Worm (Caenorhabditis elegans): ENCODE data around the gene glb-13.

glb-13 gene

ce11 chrX:12365388-12365787 lies 12.8 kb downstream of the glb-13 start, which contains the start of gene F19H6.4:
Gene F19H6.4 (plus strand): TSS chrX:12365688.
- TF ChIP-seq unc-39 (tag; optimal IDR thresholded peaks at IDR 0.05) (no peak), daf-12 (tag; optimal IDR thresholded peaks at IDR 0.05) (no peak), hmg-11 (tag; optimal IDR thresholded peaks at IDR 0.05) (no peak), elt-2 (tag; optimal IDR thresholded peaks at IDR 0.05) (no peak), lin-15B (tag; optimal IDR thresholded peaks at IDR 0.05) (no peak), nfya-1 (tag; optimal IDR thresholded peaks at IDR 0.05; ENCODE audit: insufficient read depth) (no peak), nhr-67 (tag; optimal IDR thresholded peaks at IDR 0.05) (no peak), snpc-4 (tag; optimal IDR thresholded peaks at IDR 0.05) (no peak), nhr-25 (tag; optimal IDR thresholded peaks at IDR 0.05) (no peak), ceh-82 (tag; optimal IDR thresholded peaks at IDR 0.05) (no peak), nhr-11 (tag; optimal IDR thresholded peaks at IDR 0.05) (no peak), mml-1 (tag; optimal IDR thresholded peaks at IDR 0.05) (no peak), ZK546.5 (tag; optimal IDR thresholded peaks at IDR 0.05) (no peak), ztf-11 (tag; optimal IDR thresholded peaks at IDR 0.05) (no peak), R02D3.7 (tag; optimal IDR thresholded peaks at IDR 0.05) (no peak), ztf-4 (tag; optimal IDR thresholded peaks at IDR 0.05) (no peak), nhr-28 (tag; optimal IDR thresholded peaks at IDR 0.05) (no peak)

ce11 chrX:12364804-12365203 lies 13.4 kb downstream of the glb-13 start, which contains the start of gene F19H6.5:
Gene F19H6.5 (minus strand): TSS chrX:12364904.
- TF ChIP-seq elt-3 (tag; optimal IDR thresholded peaks at IDR 0.05) = no peak
- no peak for TF ChIP-seq nhr-67 (tag; optimal IDR thresholded peaks at IDR 0.05)
- no peak for TF ChIP-seq R02D3.7 (tag; optimal IDR thresholded peaks at IDR 0.05)
- no peak for TF ChIP-seq pqm-1 (tag; optimal IDR thresholded peaks at IDR 0.05)
- no peak for TF ChIP-seq skn-1 (tag; optimal IDR thresholded peaks at IDR 0.05)

ce11 chrX:12362951-12363486 lies 15.2 kb downstream of the glb-13 start:
- TF ChIP-seq egl-27 (tag; optimal IDR thresholded peaks at IDR 0.05) = peak; percentile 87
- peak; percentile 66 for TF ChIP-seq ceh-16 (tag; optimal IDR thresholded peaks at IDR 0.05)
- peak; percentile 98 for TF ChIP-seq egl-5 (tag; optimal IDR thresholded peaks at IDR 0.05)
- peak; percentile 88 for TF ChIP-seq zag-1 (tag; optimal IDR thresholded peaks at IDR 0.05)
- TF ChIP-seq ceh-9 (tag; optimal IDR thresholded peaks at IDR 0.05) = no peak
- TF ChIP-seq nhr-77 (tag; optimal IDR thresholded peaks at IDR 0.05) = peak; percentile 98
- peak; percentile 93 for TF ChIP-seq daf-12 (tag; optimal IDR thresholded peaks at IDR 0.05)
- TF ChIP-seq hmg-11 (tag; optimal IDR thresholded peaks at IDR 0.05) = peak; percentile 77
- TF ChIP-seq jun-1 (tag; optimal IDR thresholded peaks at IDR 0.05) = peak; percentile 100
- peak; percentile 98 for TF ChIP-seq aly-2 (tag; optimal IDR thresholded peaks at IDR 0.05)
- TF ChIP-seq nhr-43 (tag; optimal IDR thresholded peaks at IDR 0.05; ENCODE audit: poor library complexity, severe bottlenecking) = peak; percentile 99
- TF ChIP-seq nhr-237 (tag; optimal IDR thresholded peaks at IDR 0.05) = peak; percentile 43
- TF ChIP-seq nhr-23 (tag; optimal IDR thresholded peaks at IDR 0.05) = peak; percentile 99
- peak; percentile 12 for TF ChIP-seq lin-15B (tag; optimal IDR thresholded peaks at IDR 0.05)
- peak; percentile 93 for TF ChIP-seq ztf-4 (tag; optimal IDR thresholded peaks at IDR 0.05)
- peak; percentile 95 for TF ChIP-seq lsy-12 (tag; optimal IDR thresholded peaks at IDR 0.05)
- peak; percentile 11 for TF ChIP-seq sea-2 (GFP tag; optimal IDR thresholded peaks at IDR 0.05)
- peak; percentile 99 for TF ChIP-seq fkh-10 (GFP tag; optimal IDR thresholded peaks at IDR 0.05)
- TF ChIP-seq nhr-12 (tag; optimal IDR thresholded peaks at IDR 0.05) = peak; percentile 25
- TF ChIP-seq pha-4 (tag; optimal IDR thresholded peaks at IDR 0.05) = peak; percentile 99
- TF ChIP-seq ceh-82 (tag; optimal IDR thresholded peaks at IDR 0.05) = peak; percentile 96
- peak; percentile 87 for TF ChIP-seq nhr-25 (tag; optimal IDR thresholded peaks at IDR 0.05)
- no peak for TF ChIP-seq unc-39 (tag; optimal IDR thresholded peaks at IDR 0.05)
- TF ChIP-seq pqm-1 (tag; optimal IDR thresholded peaks at IDR 0.05) = peak; percentile 93
- peak; percentile 75 for TF ChIP-seq elt-1 (tag; optimal IDR thresholded peaks at IDR 0.05)
- peak; percentile 84 for TF ChIP-seq elt-2 (tag; optimal IDR thresholded peaks at IDR 0.05)
- peak in 1 of 2 experiments; percentile 80 for TF ChIP-seq eor-1 (tag; optimal IDR thresholded peaks at IDR 0.05)
- TF ChIP-seq nhr-28 (tag; optimal IDR thresholded peaks at IDR 0.05) = peak; percentile 96
- TF ChIP-seq mdl-1 (tag; optimal IDR thresholded peaks at IDR 0.05) = peak; percentile 86
- no peak for TF ChIP-seq ama-1 (optimal IDR thresholded peaks at IDR 0.05)
- TF ChIP-seq elt-3 (tag; optimal IDR thresholded peaks at IDR 0.05) = peak; percentile 72 to 98 (median 87)
- peak; percentile 89 for TF ChIP-seq unc-62 (GFP tag; optimal IDR thresholded peaks at IDR 0.05)
- TF ChIP-seq mml-1 (tag; optimal IDR thresholded peaks at IDR 0.05) = no peak
- peak; percentile 98 for TF ChIP-seq tbx-2 (tag; optimal IDR thresholded peaks at IDR 0.05)
- TF ChIP-seq skn-1 (tag; optimal IDR thresholded peaks at IDR 0.05) = peak; percentile 99
- TF ChIP-seq nfya-1 (tag; optimal IDR thresholded peaks at IDR 0.05; ENCODE audit: insufficient read depth) = peak; percentile 91
- TF ChIP-seq nhr-67 (tag; optimal IDR thresholded peaks at IDR 0.05) = peak; percentile 58
- peak; percentile 53 for TF ChIP-seq ztf-11 (tag; optimal IDR thresholded peaks at IDR 0.05)
- TF ChIP-seq ZK546.5 (tag; optimal IDR thresholded peaks at IDR 0.05) = peak; percentile 72
- TF ChIP-seq fos-1 (tag; optimal IDR thresholded peaks at IDR 0.05) = peak; percentile 91
- TF ChIP-seq lin-39 (tag; optimal IDR thresholded peaks at IDR 0.05) = peak; percentile 82
- TF ChIP-seq fkh-2 (tag; optimal IDR thresholded peaks at IDR 0.05) = peak; percentile 56
- TF ChIP-seq nhr-11 (tag; optimal IDR thresholded peaks at IDR 0.05) = peak; percentile 98
- peak; percentile 91 for TF ChIP-seq R02D3.7 (tag; optimal IDR thresholded peaks at IDR 0.05)
- peak; percentile 86 for TF ChIP-seq nhr-76 (tag; optimal IDR thresholded peaks at IDR 0.05)
- peak; percentile 94 for TF ChIP-seq snpc-4 (tag; optimal IDR thresholded peaks at IDR 0.05)
